Fruit fly (Drosophila melanogaster): Measurements from ENCODE around the gene CG18048.

Gene CG18048

dm6 chr3R:6368550-6369238 is 22.8 kb downstream of the CG18048 start, which contains the start of gene CG10286 (continued):
- TF ChIP-seq D19B (GFP tag; optimal IDR thresholded peaks at IDR 0.05) (peak; percentile 47), CG6654 (GFP tag; optimal IDR thresholded peaks at IDR 0.05) (no peak), CG11504 (tag; optimal IDR thresholded peaks at IDR 0.05) (no peak), onecut (GFP tag; IDR thresholded peaks at IDR 0.05) (peak; percentile 57), croc (GFP tag; conservative IDR thresholded peaks at IDR 0.05) (no peak), CG13296 (GFP tag; optimal IDR thresholded peaks at IDR 0.05) (peak; percentile 32), Adf1 (GFP tag; IDR thresholded peaks at IDR 0.05) (no peak), fu2 (GFP tag; optimal IDR thresholded peaks at IDR 0.05) (no peak), CG7839 (tag; optimal IDR thresholded peaks at IDR 0.05) (peak; percentile 53), CG32772 (GFP tag; IDR thresholded peaks at IDR 0.05) (no peak), hkb (optimal IDR thresholded peaks at IDR 0.05) (no peak), hkb (GFP tag; IDR thresholded peaks at IDR 0.05) (peak; percentile 17), CG6254 (GFP tag; optimal IDR thresholded peaks at IDR 0.05) (peak; percentile 13), vfl (GFP tag; optimal IDR thresholded peaks at IDR 0.05) (no peak), jigr1 (GFP tag; IDR thresholded peaks at IDR 0.05) (no peak), D (optimal IDR thresholded peaks at IDR 0.05) (no peak), D (GFP tag; optimal IDR thresholded peaks at IDR 0.05) (peak; percentile 32), CG13894 (tag; optimal IDR thresholded peaks at IDR 0.05) (no peak), CG5180 (GFP tag; optimal IDR thresholded peaks at IDR 0.05) (no peak), CG6175 (GFP tag; IDR thresholded peaks at IDR 0.05) (no peak), dpn (GFP tag; optimal IDR thresholded peaks at IDR 0.05) (no peak), shn (GFP tag; optimal IDR thresholded peaks at IDR 0.05) (no peak), CG16815 (GFP tag; optimal IDR thresholded peaks at IDR 0.05) (no peak), D19A (tag; optimal IDR thresholded peaks at IDR 0.05) (no peak), CG4360 (GFP tag; IDR thresholded peaks at IDR 0.05) (no peak), wek (GFP tag; optimal IDR thresholded peaks at IDR 0.05) (peak; percentile 77), CG9817 (tag; optimal IDR thresholded peaks at IDR 0.05) (peak; percentile 22), psq (GFP tag; optimal IDR thresholded peaks at IDR 0.05) (no peak), cwo (GFP tag; optimal IDR thresholded peaks at IDR 0.05) (peak; percentile 76), Pdp1 (GFP tag; optimal IDR thresholded peaks at IDR 0.05) (no peak), CG2120 (GFP tag; optimal IDR thresholded peaks at IDR 0.05) (no peak), CG13424 (tag; optimal IDR thresholded peaks at IDR 0.05) (peak; percentile 7), CG9876 (GFP tag; optimal IDR thresholded peaks at IDR 0.05) (no peak), ato (GFP tag; IDR thresholded peaks at IDR 0.05; ENCODE audit: partially characterized antibody) (peak; percentile 66; the same call in 1 of the 2 replicates), slp2 (GFP tag; optimal IDR thresholded peaks at IDR 0.05) (no peak), CG10209 (GFP tag; optimal IDR thresholded peaks at IDR 0.05) (peak; percentile 16), HLH4C (GFP tag; IDR thresholded peaks at IDR 0.05; ENCODE audit: partially characterized antibody) (peak; percentile 70), Asciz (GFP tag; optimal IDR thresholded peaks at IDR 0.05) (no peak), ranshi (GFP tag; IDR thresholded peaks at IDR 0.05) (no peak), fru (optimal IDR thresholded peaks at IDR 0.05) (no peak), H15 (GFP tag; IDR thresholded peaks at IDR 0.05) (no peak), CG9932 (GFP tag; IDR thresholded peaks at IDR 0.05) (peak; percentile 64), Ravus (GFP tag; IDR thresholded peaks at IDR 0.05) (no peak), h (optimal IDR thresholded peaks at IDR 0.05) (no peak), CG10654 (GFP tag; optimal IDR thresholded peaks at IDR 0.05) (no peak), nmo (GFP tag; optimal IDR thresholded peaks at IDR 0.05) (peak; percentile 34), sens (GFP tag) (peak; percentile 73), CG9727 (GFP tag; optimal IDR thresholded peaks at IDR 0.05) (peak; percentile 48), CG17802 (tag; optimal IDR thresholded peaks at IDR 0.05) (no peak), sug (tag; optimal IDR thresholded peaks at IDR 0.05) (peak; percentile 52), HmgD (GFP tag; optimal IDR thresholded peaks at IDR 0.05) (peak; percentile 34)
